Fruit fly (Drosophila melanogaster) whole organism, embryonic: ENCODE data around the gene CG33124.
A peak's percentile ranks its signal among the peaks of the same experiment; 100 is the strongest.

Experiments
- Adf1 ChIP-seq: fragments of 200-800 bp; sonication (Bioruptor generic); IDR thresholded peaks from 2 replicates; pipeline ENCODE4 v1.3.6; 2022; ENCODE audit warnings: missing biosample characterization, missing genetic modification characterization
- BtbVII ChIP-seq: fragments of 200-800 bp; sonication (Bioruptor generic); optimal IDR thresholded peaks from 3 replicates; lab custom pipeline; 2017; ENCODE audit warnings: missing biosample characterization, mild to moderate bottlenecking, missing genetic modification characterization
- CG11504 ChIP-seq: fragments of 200-800 bp; sonication (Bioruptor generic); optimal IDR thresholded peaks from 3 replicates; lab custom pipeline; 2019; ENCODE audit warnings: missing biosample characterization, mild to moderate bottlenecking, missing genetic modification characterization, moderate library complexity
- CG11560 ChIP-seq: fragments of 200-800 bp; sonication (Bioruptor generic); IDR thresholded peaks from 3 replicates; pipeline ENCODE4 v1.3.6; 2022; ENCODE audit warnings: missing biosample characterization, missing genetic modification characterization
- CG13424 ChIP-seq: fragments of 200-800 bp; sonication (Bioruptor generic); optimal IDR thresholded peaks from 2 replicates; lab custom pipeline; 2019; ENCODE audit warnings: missing biosample characterization, mild to moderate bottlenecking, missing genetic modification characterization, moderate library complexity
- CG13624 ChIP-seq: fragments of 200-800 bp; sonication (Bioruptor generic); optimal IDR thresholded peaks from 2 replicates; lab custom pipeline; 2016; ENCODE audit warnings: missing biosample characterization, missing genetic modification characterization
- CG14965 ChIP-seq: fragments of 200-800 bp; sonication (Bioruptor generic); optimal IDR thresholded peaks from 2 replicates; lab custom pipeline; 2016; ENCODE audit warnings: missing biosample characterization, missing genetic modification characterization, borderline replicate concordance
- CG15696 ChIP-seq: fragments of 200-800 bp; sonication (Bioruptor generic); optimal IDR thresholded peaks from 2 replicates; lab custom pipeline; 2019; ENCODE audit warnings: missing biosample characterization, mild to moderate bottlenecking, missing genetic modification characterization, moderate library complexity
- CG16779 ChIP-seq: fragments of 200-800 bp; sonication (Bioruptor generic); IDR thresholded peaks from 2 replicates; pipeline ENCODE4 v1.3.6; 2022; ENCODE audit warnings: missing biosample characterization, missing genetic modification characterization
- CG18011 ChIP-seq: fragments of 200-800 bp; sonication (Bioruptor generic); optimal IDR thresholded peaks from 2 replicates; lab custom pipeline; 2017; ENCODE audit warnings: missing biosample characterization, missing genetic modification characterization, mild to moderate bottlenecking, moderate library complexity, missing genotype
- CG18262 ChIP-seq: fragments of 200-800 bp; optimal IDR thresholded peaks from 3 replicates; lab custom pipeline; 2019; ENCODE audit warnings: missing biosample characterization, mild to moderate bottlenecking, missing genetic modification characterization, moderate library complexity
- CG18764 ChIP-seq: fragments of 200-800 bp; sonication (Bioruptor generic); optimal IDR thresholded peaks from 3 replicates; lab custom pipeline; 2016; ENCODE audit warnings: missing biosample characterization, missing genetic modification characterization
- CG33557 ChIP-seq: fragments of 200-800 bp; sonication (Bioruptor generic); optimal IDR thresholded peaks from 2 replicates; lab custom pipeline; 2019; ENCODE audit warnings: missing biosample characterization, mild to moderate bottlenecking, missing genetic modification characterization, moderate library complexity
- CG3407 ChIP-seq: fragments of 200-800 bp; sonication (Bioruptor generic); optimal IDR thresholded peaks from 2 replicates; lab custom pipeline; 2018; ENCODE audit warnings: missing biosample characterization, mild to moderate bottlenecking, missing genetic modification characterization
- CG5953 ChIP-seq: fragments of 200-800 bp; sonication (Bioruptor generic); IDR thresholded peaks from 2 replicates; pipeline ENCODE4 v1.3.6; 2022; ENCODE audit warnings: missing biosample characterization, missing genetic modification characterization
- CG7987 ChIP-seq: fragments of 200-800 bp; sonication (Bioruptor generic); optimal IDR thresholded peaks from 2 replicates; lab custom pipeline; 2018; ENCODE audit warnings: missing biosample characterization, mild to moderate bottlenecking, missing genetic modification characterization, moderate library complexity
- CG9797 ChIP-seq: fragments of 200-800 bp; sonication (Bioruptor generic); optimal IDR thresholded peaks from 3 replicates; lab custom pipeline; 2018; ENCODE audit warnings: missing biosample characterization, mild to moderate bottlenecking, missing genetic modification characterization
- Eip74EF ChIP-seq, 2 experiments: fragments of 200-800 bp in 1 of 2; fragments of >200 bp in 1 of 2; sonication (Bioruptor generic) in 1 of 2; optimal IDR thresholded peaks; 2 replicates each; lab custom pipeline; 2017 to 2019; ENCODE audit warnings: missing biosample characterization in 2 of 2, missing genetic modification characterization in 2 of 2, mild to moderate bottlenecking in 1 of 2, moderate library complexity in 1 of 2
- HLH3B ChIP-seq: fragments of 200-800 bp; sonication (Bioruptor generic); IDR thresholded peaks from 2 replicates; pipeline ENCODE4 v1.3.6; 2022; ENCODE audit warnings: missing biosample characterization, missing genetic modification characterization
- Hand ChIP-seq: fragments of 200-800 bp; sonication (Bioruptor generic); optimal IDR thresholded peaks from 2 replicates; lab custom pipeline; 2017; ENCODE audit warnings: mild to moderate bottlenecking, missing biosample characterization, missing genetic modification reagents, missing genetic modification characterization
- HmgZ ChIP-seq: fragments of 200-800 bp; sonication (Bioruptor generic); optimal IDR thresholded peaks from 2 replicates; lab custom pipeline; 2018; ENCODE audit warnings: missing biosample characterization, mild to moderate bottlenecking, missing genetic modification characterization
- MBD-R2 ChIP-seq: fragments of 200-800 bp; sonication (Bioruptor generic); IDR thresholded peaks from 2 replicates; pipeline ENCODE4 v1.3.6; 2022; ENCODE audit warnings: missing biosample characterization, missing genetic modification characterization
- Meics ChIP-seq: fragments of 200-800 bp; sonication (Bioruptor generic); optimal IDR thresholded peaks from 2 replicates; lab custom pipeline; 2017; ENCODE audit warnings: missing biosample characterization, mild to moderate bottlenecking, missing genetic modification characterization
- Mes4 ChIP-seq: fragments of 200-800 bp; sonication (Bioruptor generic); optimal IDR thresholded peaks from 2 replicates; lab custom pipeline; 2016; ENCODE audit warnings: missing biosample characterization, missing genetic modification characterization
- NK7.1 ChIP-seq: fragments of 200-800 bp; sonication (Bioruptor generic); optimal IDR thresholded peaks from 3 replicates; lab custom pipeline; 2016; ENCODE audit warnings: missing biosample characterization, missing genetic modification characterization
- Oaz ChIP-seq: fragments of 200-800 bp; sonication (Bioruptor generic); IDR thresholded peaks from 2 replicates; pipeline ENCODE4 v1.3.6; 2022; ENCODE audit warnings: missing biosample characterization, missing genetic modification characterization
- Poxn ChIP-seq: fragments of 200-800 bp; sonication (Bioruptor generic); IDR thresholded peaks from 2 replicates; pipeline ENCODE4 v1.3.6; 2022; ENCODE audit warnings: missing biosample characterization, missing genetic modification characterization
- Usf ChIP-seq: fragments of 200-800 bp; sonication (Bioruptor generic); optimal IDR thresholded peaks from 2 replicates; lab custom pipeline; 2017; ENCODE audit warnings: missing genotype, missing biosample characterization, missing genetic modification characterization
- ac ChIP-seq: fragments of 200-800 bp; sonication (Bioruptor generic); optimal IDR thresholded peaks from 3 replicates; lab custom pipeline; 2017; ENCODE audit warnings: missing biosample characterization, mild to moderate bottlenecking, missing genetic modification characterization
- ash1 ChIP-seq: fragments of 200-800 bp; sonication (Bioruptor generic); optimal IDR thresholded peaks from 2 replicates; lab custom pipeline; 2018; ENCODE audit warnings: missing biosample characterization, mild to moderate bottlenecking, missing genetic modification characterization
- ato ChIP-seq: fragments of 200-800 bp; sonication (Bioruptor generic); IDR thresholded peaks from 2 replicates; pipeline ENCODE4 v1.3.6; 2022; ENCODE audit warnings: missing biosample characterization, missing genetic modification characterization; ENCODE audit not compliant: partially characterized antibody
- br ChIP-seq: fragments of >200 bp; optimal IDR thresholded peaks from 2 replicates; lab custom pipeline; 2017
- ci ChIP-seq: fragments of 200-800 bp; sonication (Bioruptor generic); IDR thresholded peaks from 3 replicates; pipeline ENCODE4 v1.3.6; 2022; ENCODE audit warnings: missing biosample characterization, missing genetic modification characterization
- croc ChIP-seq: fragments of 200-800 bp; sonication (Bioruptor generic); conservative IDR thresholded peaks from 3 replicates; pipeline ENCODE4 v1.3.6; 2022; ENCODE audit warnings: missing biosample characterization, missing genetic modification characterization
- ftz-f1 ChIP-seq: fragments of 200-800 bp; sonication (Bioruptor generic); optimal IDR thresholded peaks from 2 replicates; lab custom pipeline; 2016; ENCODE audit warnings: missing biosample characterization, missing genetic modification characterization
- gfzf ChIP-seq: fragments of 200-800 bp; sonication (Bioruptor generic); optimal IDR thresholded peaks from 2 replicates; lab custom pipeline; 2016; ENCODE audit warnings: missing biosample characterization, mild to moderate bottlenecking, missing genetic modification characterization, moderate library complexity
- h ChIP-seq: fragments of >200 bp; optimal IDR thresholded peaks from 2 replicates; lab custom pipeline; 2017
- hkb ChIP-seq, 2 experiments: fragments of 200-800 bp in 1 of 2; fragments of >200 bp in 1 of 2; sonication (Bioruptor generic) in 1 of 2; IDR thresholded peaks in 1 of 2; optimal IDR thresholded peaks in 1 of 2; 2 replicates each; pipeline versions ENCODE4 v1.3.6 to Lab custom; 2017 to 2022; ENCODE audit warnings: missing biosample characterization in 1 of 2, missing genetic modification characterization in 1 of 2
- kah ChIP-seq: fragments of 200-800 bp; sonication (Bioruptor generic); optimal IDR thresholded peaks from 2 replicates; lab custom pipeline; 2018; ENCODE audit warnings: missing biosample characterization, mild to moderate bottlenecking, missing genetic modification characterization
- lmd ChIP-seq: fragments of 200-800 bp; sonication (Bioruptor generic); IDR thresholded peaks from 2 replicates; pipeline ENCODE4 v1.3.6; 2022; ENCODE audit warnings: missing biosample characterization, missing genetic modification characterization
- pb ChIP-seq: fragments of 200-800 bp; sonication (Bioruptor generic); optimal IDR thresholded peaks from 3 replicates; lab custom pipeline; 2016; ENCODE audit warnings: missing biosample characterization, missing genetic modification characterization
- sima ChIP-seq: fragments of 200-800 bp; sonication (Bioruptor generic); optimal IDR thresholded peaks from 2 replicates; lab custom pipeline; 2016; ENCODE audit warnings: missing biosample characterization, missing genetic modification characterization
- slp2 ChIP-seq: fragments of 200-800 bp; sonication (Bioruptor generic); optimal IDR thresholded peaks from 2 replicates; lab custom pipeline; 2016; ENCODE audit warnings: missing biosample characterization, missing genetic modification characterization
- sob ChIP-seq: fragments of 200-800 bp; sonication (Bioruptor generic); IDR thresholded peaks from 2 replicates; pipeline ENCODE4 v1.3.6; 2022; ENCODE audit warnings: missing biosample characterization, missing genetic modification characterization
- tap ChIP-seq: fragments of 200-800 bp; optimal IDR thresholded peaks from 3 replicates; lab custom pipeline; 2019; ENCODE audit warnings: missing biosample characterization, mild to moderate bottlenecking, missing genetic modification characterization, moderate library complexity
- trem ChIP-seq: fragments of 200-800 bp; optimal IDR thresholded peaks from 3 replicates; lab custom pipeline; 2019; ENCODE audit warnings: missing biosample characterization, mild to moderate bottlenecking, missing genetic modification characterization, moderate library complexity
- zf30C ChIP-seq: fragments of 200-800 bp; sonication (Bioruptor generic); optimal IDR thresholded peaks from 3 replicates; lab custom pipeline; 2018; ENCODE audit warnings: missing biosample characterization, mild to moderate bottlenecking, missing genetic modification characterization
- zfh1 ChIP-seq: fragments of 200-800 bp; sonication (Bioruptor generic); IDR thresholded peaks from 3 replicates; pipeline ENCODE4 v1.3.6; 2022; ENCODE audit warnings: missing biosample characterization, missing genetic modification characterization

The CG33124 gene

DNA sequence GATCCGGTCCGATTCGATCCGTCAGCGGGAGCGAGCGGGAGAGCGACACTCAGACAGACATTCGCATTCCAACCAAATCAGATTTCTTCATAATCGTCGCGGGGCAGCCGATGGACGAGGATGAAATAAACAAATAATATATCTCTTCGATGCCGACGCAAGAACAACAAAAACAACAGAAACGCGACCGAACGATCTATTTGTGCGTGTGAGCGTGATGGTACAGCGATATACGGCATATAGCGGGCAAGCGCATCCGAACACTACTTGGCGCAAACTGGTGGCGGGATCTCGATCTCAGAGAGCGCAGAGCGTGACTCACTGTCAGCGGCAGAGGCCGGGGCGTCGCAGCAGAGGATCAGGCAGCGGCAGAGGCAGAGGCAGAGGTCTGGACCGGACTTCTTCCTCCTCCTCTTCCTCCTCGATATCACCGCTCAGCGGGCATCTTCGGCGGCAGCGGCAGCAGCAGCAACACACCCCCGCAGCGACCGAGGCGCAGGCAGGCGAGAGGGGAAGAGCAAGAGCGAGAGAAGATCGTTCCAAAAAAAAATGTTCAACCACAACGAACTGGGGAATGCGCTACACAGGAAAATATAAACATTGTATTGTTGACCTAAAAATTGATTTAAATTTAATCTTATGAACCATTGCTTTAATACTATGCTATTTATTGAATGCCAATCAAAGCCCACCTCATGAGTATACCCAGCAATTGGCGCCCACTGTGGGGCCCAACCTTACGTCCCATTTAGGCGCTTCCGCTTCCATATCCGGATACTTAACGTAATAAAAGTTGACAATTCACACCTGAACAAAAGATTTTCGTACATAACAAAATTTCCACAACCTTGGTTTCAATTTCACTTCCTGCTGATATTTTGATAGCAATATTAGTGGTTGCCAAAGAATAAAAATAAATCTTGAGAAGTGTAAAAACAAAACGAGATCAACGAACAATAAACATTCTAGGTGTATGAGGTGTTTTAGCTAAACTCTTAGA, 47.4 kb downstream of the CG33124 start (continued):
- TF ChIP-seq ash1 (GFP tag; lab: Kevin White, UChicago) (no peak), gfzf (GFP tag; lab: Kevin White, UChicago) (no peak), MBD-R2 (GFP tag; lab: Robert Waterston, UW) (no peak; the same call in 1 of the 2 replicates), CG13424 (tag; lab: Kevin White, UChicago) (peak; percentile 47), CG13624 (GFP tag; lab: Kevin White, UChicago) (no peak), tap (tag; lab: Kevin White, UChicago) (no peak), CG18764 (peak; percentile 25), HLH3B (GFP tag; lab: Robert Waterston, UW) (peak; percentile 39; the same call in 1 of the 2 replicates), CG33557 (GFP tag; lab: Kevin White, UChicago) (no peak), Oaz (GFP tag; lab: Robert Waterston, UW) (no peak), CG11504 (no peak), Mes4 (GFP tag; lab: Kevin White, UChicago) (peak; percentile 23), CG5953 (GFP tag; lab: Robert Waterston, UW) (no peak), CG16779 (GFP tag; lab: Robert Waterston, UW) (no peak), CG18011 (GFP tag; lab: Kevin White, UChicago) (no peak), CG11560 (no peak), ac (GFP tag; lab: Kevin White, UChicago) (no peak), ci (GFP tag; lab: Robert Waterston, UW) (peak; percentile 76; the same call in 2 of the 3 replicates), hkb (optimal IDR thresholded peaks at IDR 0.05; lab: Kevin White, UChicago) (no peak), hkb (GFP tag; IDR thresholded peaks at IDR 0.05; lab: Robert Waterston, UW) (no peak), slp2 (GFP tag; lab: Kevin White, UChicago) (peak; percentile 31), h (lab: Kevin White, UChicago) (no peak), Poxn (GFP tag; lab: Robert Waterston, UW) (no peak), ftz-f1 (GFP tag; lab: Kevin White, UChicago) (peak; percentile 52), CG3407 (GFP tag; lab: Kevin White, UChicago) (peak; percentile 13), lmd (GFP tag; lab: Robert Waterston, UW) (peak; percentile 36; the same call in 1 of the 2 replicates), ato (GFP tag; lab: Robert Waterston, UW) (0 out of 2 replicates have a peak, but pooled peaks have one; percentile 28), kah (no peak), sob (GFP tag; lab: Robert Waterston, UW) (peak; percentile 50; the same call in 1 of the 2 replicates), CG18262 (peak; percentile 74), croc (GFP tag; lab: Robert Waterston, UW) (no peak), sima (no peak), zfh1 (GFP tag; lab: Robert Waterston, UW) (no peak), CG15696 (tag; lab: Kevin White, UChicago) (no peak), br (lab: Kevin White, UChicago) (no peak), CG9797 (no peak), Meics (peak; percentile 44), HmgZ (tag; lab: Kevin White, UChicago) (no peak), trem (tag; lab: Kevin White, UChicago) (no peak), NK7.1 (GFP tag; lab: Kevin White, UChicago) (peak; percentile 19), Hand (GFP tag; lab: Kevin White, UChicago) (peak; percentile 32), CG14965 (GFP tag; lab: Kevin White, UChicago) (no peak), Usf (peak; percentile 45), pb (GFP tag; lab: Kevin White, UChicago) (no peak), zf30C (GFP tag; lab: Kevin White, UChicago) (peak; percentile 40), BtbVII (GFP tag; lab: Kevin White, UChicago) (no peak), Eip74EF (GFP tag; optimal IDR thresholded peaks at IDR 0.05; lab: Kevin White, UChicago) (peak in 1 of 2 experiments; percentile 34), CG7987 (GFP tag; lab: Kevin White, UChicago) (no peak), Adf1 (GFP tag; lab: Robert Waterston, UW) (peak; percentile 99)
